Fruit fly (Drosophila melanogaster) whole organism, embryonic: Measurements from ENCODE around the gene CG14655.

Experiments
- BEAF-32 ChIP-seq: fragments of 200-800 bp; sonication (Bioruptor generic); optimal IDR thresholded peaks from 3 replicates; lab custom pipeline; 2017; ENCODE audit warnings: missing biosample characterization, missing genetic modification characterization, mild to moderate bottlenecking, moderate library complexity, missing genetic modification reagents
- Blimp-1 ChIP-seq: fragments of 200-800 bp; sonication (Bioruptor generic); optimal IDR thresholded peaks from 3 replicates; lab custom pipeline; 2018; ENCODE audit warnings: missing biosample characterization, missing genetic modification characterization, mild to moderate bottlenecking, moderate library complexity, missing genetic modification reagents
- CG10209 ChIP-seq: fragments of 200-800 bp; sonication (Bioruptor generic); optimal IDR thresholded peaks from 3 replicates; lab custom pipeline; 2017; ENCODE audit warnings: missing biosample characterization, mild to moderate bottlenecking, missing genetic modification characterization, missing genetic modification reagents
- CG10321 ChIP-seq: fragments of 200-800 bp; sonication (Bioruptor generic); IDR thresholded peaks from 2 replicates; pipeline ENCODE4 v1.3.6; 2022; ENCODE audit warnings: missing biosample characterization, missing genetic modification characterization
- CG11247 ChIP-seq: fragments of 200-800 bp; sonication (Bioruptor generic); IDR thresholded peaks from 2 replicates; pipeline ENCODE4 v1.3.6; 2022; ENCODE audit warnings: missing biosample characterization, missing genetic modification characterization
- CG13624 ChIP-seq: fragments of 200-800 bp; sonication (Bioruptor generic); optimal IDR thresholded peaks from 2 replicates; lab custom pipeline; 2016; ENCODE audit warnings: missing biosample characterization, missing genetic modification characterization
- CG14710 ChIP-seq: fragments of 200-800 bp; sonication (Bioruptor generic); optimal IDR thresholded peaks from 3 replicates; lab custom pipeline; 2019; ENCODE audit warnings: missing biosample characterization, mild to moderate bottlenecking, missing genetic modification characterization, moderate library complexity
- CG15514 ChIP-seq: fragments of 200-800 bp; sonication (Bioruptor generic); optimal IDR thresholded peaks from 3 replicates; lab custom pipeline; 2017; ENCODE audit warnings: missing biosample characterization, missing genetic modification characterization, mild to moderate bottlenecking, moderate library complexity, missing genetic modification reagents
- CG16779 ChIP-seq: fragments of 200-800 bp; sonication (Bioruptor generic); IDR thresholded peaks from 2 replicates; pipeline ENCODE4 v1.3.6; 2022; ENCODE audit warnings: missing biosample characterization, missing genetic modification characterization
- CG17328 ChIP-seq: fragments of 200-800 bp; sonication (Bioruptor generic); IDR thresholded peaks from 2 replicates; pipeline ENCODE4 v1.3.6; 2022; ENCODE audit warnings: missing biosample characterization, missing genetic modification characterization
- CG18764 ChIP-seq: fragments of 200-800 bp; sonication (Bioruptor generic); optimal IDR thresholded peaks from 3 replicates; lab custom pipeline; 2016; ENCODE audit warnings: missing biosample characterization, missing genetic modification characterization
- CG2116 ChIP-seq: fragments of 200-800 bp; sonication (Bioruptor generic); optimal IDR thresholded peaks from 3 replicates; lab custom pipeline; 2018; ENCODE audit warnings: missing biosample characterization, mild to moderate bottlenecking, missing genetic modification characterization
- CG31441 ChIP-seq: fragments of 200-800 bp; sonication (Bioruptor generic); IDR thresholded peaks from 2 replicates; pipeline ENCODE4 v1.3.6; 2022; ENCODE audit warnings: missing biosample characterization, missing genetic modification characterization
- CG33213 ChIP-seq: fragments of 200-800 bp; sonication (Bioruptor generic); optimal IDR thresholded peaks from 3 replicates; lab custom pipeline; 2016; ENCODE audit warnings: missing biosample characterization, missing genetic modification characterization
- CG33557 ChIP-seq: fragments of 200-800 bp; sonication (Bioruptor generic); optimal IDR thresholded peaks from 2 replicates; lab custom pipeline; 2019; ENCODE audit warnings: missing biosample characterization, mild to moderate bottlenecking, missing genetic modification characterization, moderate library complexity
- CG3995 ChIP-seq: fragments of 200-800 bp; sonication (Bioruptor generic); optimal IDR thresholded peaks from 3 replicates; lab custom pipeline; 2016; ENCODE audit warnings: missing biosample characterization, missing genetic modification characterization
- CG4617 ChIP-seq: fragments of 200-800 bp; sonication (Bioruptor generic); optimal IDR thresholded peaks from 3 replicates; lab custom pipeline; 2016; ENCODE audit warnings: missing biosample characterization, missing genetic modification characterization, borderline replicate concordance
- CG6765 ChIP-seq: fragments of 200-800 bp; sonication (Bioruptor generic); optimal IDR thresholded peaks from 3 replicates; lab custom pipeline; 2017; ENCODE audit warnings: missing biosample characterization, mild to moderate bottlenecking, missing genetic modification characterization
- CG9215 ChIP-seq: fragments of 200-800 bp; sonication (Bioruptor generic); IDR thresholded peaks from 2 replicates; pipeline ENCODE4 v1.3.6; 2022; ENCODE audit warnings: missing biosample characterization, missing genetic modification characterization
- D ChIP-seq, 2 experiments: fragments of 200-800 bp in 1 of 2; fragments of >200 bp in 1 of 2; sonication (Bioruptor generic) in 1 of 2; optimal IDR thresholded peaks; 2 replicates in 1 of 2; 3 replicates in 1 of 2; lab custom pipeline; 2017; ENCODE audit warnings: mild to moderate bottlenecking in 1 of 2, missing biosample characterization in 1 of 2, missing genetic modification characterization in 1 of 2, missing genetic modification reagents in 1 of 2
- Doc3 ChIP-seq: fragments of 200-800 bp; sonication (Bioruptor generic); IDR thresholded peaks from 3 replicates; pipeline ENCODE4 v1.3.6; 2022; ENCODE audit warnings: missing biosample characterization, missing genetic modification characterization; ENCODE audit not compliant: partially characterized antibody
- Ets97D ChIP-seq: fragments of 200-800 bp; sonication (Bioruptor generic); optimal IDR thresholded peaks from 3 replicates; lab custom pipeline; 2016; ENCODE audit warnings: missing biosample characterization, missing genetic modification characterization
- HLH3B ChIP-seq: fragments of 200-800 bp; sonication (Bioruptor generic); IDR thresholded peaks from 2 replicates; pipeline ENCODE4 v1.3.6; 2022; ENCODE audit warnings: missing biosample characterization, missing genetic modification characterization
- Hand ChIP-seq: fragments of 200-800 bp; sonication (Bioruptor generic); optimal IDR thresholded peaks from 2 replicates; lab custom pipeline; 2017; ENCODE audit warnings: mild to moderate bottlenecking, missing biosample characterization, missing genetic modification reagents, missing genetic modification characterization
- HmgD ChIP-seq: fragments of 200-800 bp; sonication (Bioruptor generic); optimal IDR thresholded peaks from 3 replicates; lab custom pipeline; 2016; ENCODE audit warnings: missing biosample characterization, missing genetic modification characterization
- Hr39 ChIP-seq: fragments of >200 bp; optimal IDR thresholded peaks from 2 replicates; lab custom pipeline; 2017
- Neu2 ChIP-seq: fragments of 200-800 bp; sonication (Bioruptor generic); optimal IDR thresholded peaks from 3 replicates; lab custom pipeline; 2016; ENCODE audit warnings: missing biosample characterization, missing genetic modification characterization, borderline replicate concordance
- Opbp ChIP-seq: fragments of 200-800 bp; sonication (Bioruptor generic); IDR thresholded peaks from 3 replicates; pipeline ENCODE4 v1.3.6; 2022; ENCODE audit warnings: missing biosample characterization, missing genetic modification characterization; ENCODE audit not compliant: partially characterized antibody
- Sry-δ ChIP-seq: fragments of 200-800 bp; sonication (Bioruptor generic); optimal IDR thresholded peaks from 2 replicates; lab custom pipeline; 2016; ENCODE audit warnings: missing biosample characterization, missing genetic modification characterization
- Ssrp ChIP-seq: fragments of 200-800 bp; sonication (Bioruptor generic); optimal IDR thresholded peaks from 2 replicates; lab custom pipeline; 2018; ENCODE audit warnings: missing biosample characterization, mild to moderate bottlenecking, missing genetic modification characterization, moderate library complexity
- ap ChIP-seq: fragments of 200-800 bp; sonication (Bioruptor generic); IDR thresholded peaks from 2 replicates; pipeline ENCODE4 v1.3.6; 2022; ENCODE audit warnings: missing biosample characterization, missing genetic modification characterization
- chn ChIP-seq: fragments of 200-800 bp; sonication (Bioruptor generic); optimal IDR thresholded peaks from 2 replicates; lab custom pipeline; 2016; ENCODE audit warnings: missing biosample characterization, missing genetic modification characterization
- ci ChIP-seq: fragments of 200-800 bp; sonication (Bioruptor generic); IDR thresholded peaks from 3 replicates; pipeline ENCODE4 v1.3.6; 2022; ENCODE audit warnings: missing biosample characterization, missing genetic modification characterization
- emc ChIP-seq: fragments of 200-800 bp; sonication (Bioruptor generic); optimal IDR thresholded peaks from 2 replicates; lab custom pipeline; 2016; ENCODE audit warnings: missing biosample characterization, missing genetic modification characterization
- en ChIP-seq: fragments of 200-800 bp; sonication (Bioruptor generic); optimal IDR thresholded peaks from 2 replicates; lab custom pipeline; 2016; ENCODE audit warnings: missing biosample characterization, missing genetic modification characterization
- ftz-f1 ChIP-seq: fragments of 200-800 bp; sonication (Bioruptor generic); optimal IDR thresholded peaks from 2 replicates; lab custom pipeline; 2016; ENCODE audit warnings: missing biosample characterization, missing genetic modification characterization
- klu ChIP-seq: fragments of 200-800 bp; sonication (Bioruptor generic); IDR thresholded peaks from 2 replicates; pipeline ENCODE4 v1.3.6; 2022; ENCODE audit warnings: missing biosample characterization, missing genetic modification characterization
- lmd ChIP-seq: fragments of 200-800 bp; sonication (Bioruptor generic); IDR thresholded peaks from 2 replicates; pipeline ENCODE4 v1.3.6; 2022; ENCODE audit warnings: missing biosample characterization, missing genetic modification characterization
- lov ChIP-seq, 2 experiments: fragments of 200-800 bp in 1 of 2; fragments of >200 bp in 1 of 2; sonication (Bioruptor generic) in 1 of 2; IDR thresholded peaks in 1 of 2; optimal IDR thresholded peaks in 1 of 2; 2 replicates in 1 of 2; 3 replicates in 1 of 2; pipeline versions ENCODE4 v1.3.6 to Lab custom; 2017 to 2022; ENCODE audit warnings: missing biosample characterization in 1 of 2, missing genetic modification characterization in 1 of 2
- luna ChIP-seq: fragments of 200-800 bp; sonication (Bioruptor generic); optimal IDR thresholded peaks from 2 replicates; lab custom pipeline; 2016; ENCODE audit warnings: missing biosample characterization, missing genetic modification characterization
- nom ChIP-seq: fragments of 200-800 bp; sonication (Bioruptor generic); optimal IDR thresholded peaks from 2 replicates; lab custom pipeline; 2017; ENCODE audit warnings: missing biosample characterization, missing genetic modification characterization, mild to moderate bottlenecking, moderate library complexity, missing genetic modification reagents
- peb ChIP-seq: fragments of 200-800 bp; sonication (Bioruptor generic); IDR thresholded peaks from 2 replicates; pipeline ENCODE4 v1.3.6; 2022; ENCODE audit warnings: missing biosample characterization, missing genetic modification characterization
- pita ChIP-seq: fragments of 200-800 bp; sonication (Bioruptor generic); optimal IDR thresholded peaks from 2 replicates; lab custom pipeline; 2017; ENCODE audit warnings: missing biosample characterization, mild to moderate bottlenecking, missing genetic modification characterization
- sob ChIP-seq: fragments of 200-800 bp; sonication (Bioruptor generic); IDR thresholded peaks from 2 replicates; pipeline ENCODE4 v1.3.6; 2022; ENCODE audit warnings: missing biosample characterization, missing genetic modification characterization
- sqz ChIP-seq: fragments of 200-800 bp; sonication (Bioruptor generic); optimal IDR thresholded peaks from 3 replicates; lab custom pipeline; 2018; ENCODE audit warnings: missing biosample characterization, mild to moderate bottlenecking, missing genetic modification characterization
- tgo ChIP-seq: fragments of 200-800 bp; sonication (Bioruptor generic); IDR thresholded peaks from 3 replicates; pipeline ENCODE4 v1.3.6; 2022; ENCODE audit warnings: missing biosample characterization, missing genetic modification characterization
- tx ChIP-seq: fragments of 200-800 bp; sonication (Bioruptor generic); optimal IDR thresholded peaks from 2 replicates; lab custom pipeline; 2016; ENCODE audit warnings: missing biosample characterization, missing genetic modification characterization
- zf30C ChIP-seq: fragments of 200-800 bp; sonication (Bioruptor generic); optimal IDR thresholded peaks from 3 replicates; lab custom pipeline; 2018; ENCODE audit warnings: missing biosample characterization, mild to moderate bottlenecking, missing genetic modification characterization

Gene CG14655

dm6 chr3R:4804828-4805707, 25.0 kb upstream of the CG14655 start (continued):
- TF ChIP-seq Opbp (GFP tag; lab: Robert Waterston, UW) (no peak), zf30C (GFP tag; lab: Kevin White, UChicago) (no peak), sob (GFP tag; lab: Robert Waterston, UW) (no peak), tgo (peak; percentile 54; the same call in 2 of the 3 replicates), CG33213 (no peak), CG31441 (peak; percentile 85), CG18764 (GFP tag; lab: Kevin White, UChicago) (peak; percentile 45), klu (GFP tag; lab: Robert Waterston, UW) (peak; percentile 17; the same call in 1 of the 2 replicates), BEAF-32 (GFP tag; lab: Kevin White, UChicago) (peak; percentile 8), CG15514 (GFP tag; lab: Kevin White, UChicago) (peak; percentile 26), Hr39 (lab: Kevin White, UChicago) (no peak), HmgD (no peak), tx (GFP tag; lab: Kevin White, UChicago) (no peak), en (GFP tag; lab: Kevin White, UChicago) (no peak), Blimp-1 (GFP tag; lab: Kevin White, UChicago) (peak; percentile 77), ap (peak; percentile 49; the same call in 1 of the 2 replicates), CG13624 (GFP tag; lab: Kevin White, UChicago) (peak; percentile 22), Neu2 (GFP tag; lab: Kevin White, UChicago) (no peak), lov (optimal IDR thresholded peaks at IDR 0.05; lab: Kevin White, UChicago) (no peak), lov (GFP tag; IDR thresholded peaks at IDR 0.05; lab: Robert Waterston, UW) (no peak), CG10209 (GFP tag; lab: Kevin White, UChicago) (peak; percentile 72), pita (GFP tag; lab: Kevin White, UChicago) (no peak), CG17328 (peak; percentile 42), emc (GFP tag; lab: Kevin White, UChicago) (no peak), CG11247 (GFP tag; lab: Robert Waterston, UW) (no peak; the same call in 1 of the 2 replicates), HLH3B (GFP tag; lab: Robert Waterston, UW) (no peak; the same call in 1 of the 2 replicates), CG33557 (GFP tag; lab: Kevin White, UChicago) (peak; percentile 53), D (optimal IDR thresholded peaks at IDR 0.05; lab: Kevin White, UChicago) (no peak), D (GFP tag; optimal IDR thresholded peaks at IDR 0.05; lab: Kevin White, UChicago) (peak; percentile 55), Ssrp (tag; lab: Kevin White, UChicago) (peak; percentile 82), CG2116 (GFP tag; lab: Kevin White, UChicago) (peak; percentile 36), ftz-f1 (no peak), sqz (GFP tag; lab: Kevin White, UChicago) (peak; percentile 79), CG14710 (peak; percentile 71), CG3995 (GFP tag; lab: Kevin White, UChicago) (no peak), luna (GFP tag; lab: Kevin White, UChicago) (no peak), CG9215 (GFP tag; lab: Robert Waterston, UW) (peak; percentile 46; the same call in 1 of the 2 replicates), CG6765 (GFP tag; lab: Kevin White, UChicago) (peak; percentile 61), lmd (peak; percentile 75), CG16779 (GFP tag; lab: Robert Waterston, UW) (no peak), ci (no peak; the same call in 1 of the 3 replicates), CG10321 (GFP tag; lab: Robert Waterston, UW) (peak; percentile 70), peb (GFP tag; lab: Robert Waterston, UW) (no peak), nom (GFP tag; lab: Kevin White, UChicago) (no peak), Hand (GFP tag; lab: Kevin White, UChicago) (peak; percentile 38), CG4617 (peak; percentile 13), Ets97D (GFP tag; lab: Kevin White, UChicago) (no peak), chn (peak; percentile 54), Doc3 (GFP tag; lab: Robert Waterston, UW) (no peak), Sry-δ (GFP tag; lab: Kevin White, UChicago) (peak; percentile 36)
